Worm (Caenorhabditis elegans): ENCODE measurements around the gene vps-53.

vps-53 gene

DNA sequence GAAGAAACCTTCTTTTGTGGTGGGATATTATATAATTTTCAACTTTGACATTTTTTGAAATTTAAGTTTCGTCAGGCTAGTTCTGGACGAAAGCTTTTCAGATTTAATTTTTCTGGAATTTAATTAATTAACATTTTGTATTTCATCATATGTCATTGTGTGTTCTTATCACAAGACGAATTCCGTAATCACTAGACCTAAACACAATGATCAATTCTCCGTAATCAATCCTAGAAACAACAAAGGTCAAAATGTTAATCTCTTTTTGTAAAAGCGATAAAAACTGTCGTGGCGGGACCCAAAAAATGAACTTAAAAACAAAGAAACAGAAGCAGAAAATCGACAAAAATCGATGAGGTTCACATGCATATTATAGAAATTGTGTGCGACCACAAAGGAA, 42.6 kb downstream of the vps-53 start:
- TF ChIP-seq cog-1 (tag; optimal IDR thresholded peaks at IDR 0.05) (no peak), flt-1 (GFP tag; IDR thresholded peaks at IDR 0.05) (no peak), ztf-29 (GFP tag; IDR thresholded peaks at IDR 0.05) (no peak), med-1 (GFP tag; optimal IDR thresholded peaks at IDR 0.05; ENCODE audit: insufficient read depth) (no peak)

DNA sequence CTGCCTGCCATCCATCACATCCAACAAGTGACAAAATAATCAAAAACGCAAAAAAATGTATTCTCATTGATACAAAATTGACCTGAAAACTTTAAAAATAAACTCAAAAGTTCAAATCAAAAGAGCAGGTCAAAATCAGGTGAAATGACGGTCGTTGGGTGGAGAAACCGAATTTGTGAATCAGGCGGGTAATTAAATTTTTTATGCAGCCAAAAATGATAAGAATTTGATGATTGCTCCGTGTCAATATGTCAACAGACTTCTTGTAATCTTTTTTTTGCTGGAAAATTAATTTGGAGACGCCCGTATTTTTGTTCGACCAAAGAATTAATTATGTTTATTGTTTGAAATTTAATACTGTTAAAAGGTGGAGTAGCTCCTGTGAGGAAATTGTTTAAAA, 43.5 kb downstream of the vps-53 start, which contains the start of gene ncx-6:
TSS of gene ncx-6 (minus strand) at position 88 of the 400 bp plus-strand sequence.
- TF ChIP-seq ztf-23 (GFP tag; IDR thresholded peaks at IDR 0.05) (no peak), ztf-29 (GFP tag; IDR thresholded peaks at IDR 0.05) (no peak), T22C8.4 (GFP tag; IDR thresholded peaks at IDR 0.05) (no peak)

DNA sequence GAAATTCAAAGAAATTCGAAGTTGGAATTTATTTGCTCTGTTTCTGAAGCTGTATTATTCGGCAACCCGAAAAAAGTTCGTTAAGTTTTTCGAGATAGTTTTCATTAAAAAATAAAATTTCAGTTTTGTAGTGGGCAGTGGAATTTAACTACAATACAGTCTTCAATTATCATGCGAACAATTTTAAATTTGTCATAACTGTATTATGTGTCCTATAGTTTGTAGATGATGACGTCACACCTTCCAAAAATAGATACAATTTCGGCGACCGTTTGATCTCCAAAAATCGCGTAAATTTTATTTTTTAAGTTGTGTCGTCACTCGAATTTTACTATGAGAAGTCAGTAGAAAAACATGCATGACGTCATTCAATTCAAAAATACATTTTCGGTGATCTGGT, 44.1 kb downstream of the vps-53 start:
- TF ChIP-seq klf-2 (GFP tag; conservative IDR thresholded peaks at IDR 0.05) (no peak), ref-1 (GFP tag; conservative IDR thresholded peaks at IDR 0.05) (no peak), flt-1 (GFP tag; IDR thresholded peaks at IDR 0.05) (no peak), T22C8.4 (GFP tag; IDR thresholded peaks at IDR 0.05) (no peak), ztf-29 (GFP tag; IDR thresholded peaks at IDR 0.05) (no peak), med-1 (GFP tag; optimal IDR thresholded peaks at IDR 0.05; ENCODE audit: insufficient read depth) (no peak), tab-1 (GFP tag; IDR thresholded peaks at IDR 0.05) (no peak), ztf-23 (GFP tag; IDR thresholded peaks at IDR 0.05) (no peak), cog-1 (tag; optimal IDR thresholded peaks at IDR 0.05) (no peak)

DNA sequence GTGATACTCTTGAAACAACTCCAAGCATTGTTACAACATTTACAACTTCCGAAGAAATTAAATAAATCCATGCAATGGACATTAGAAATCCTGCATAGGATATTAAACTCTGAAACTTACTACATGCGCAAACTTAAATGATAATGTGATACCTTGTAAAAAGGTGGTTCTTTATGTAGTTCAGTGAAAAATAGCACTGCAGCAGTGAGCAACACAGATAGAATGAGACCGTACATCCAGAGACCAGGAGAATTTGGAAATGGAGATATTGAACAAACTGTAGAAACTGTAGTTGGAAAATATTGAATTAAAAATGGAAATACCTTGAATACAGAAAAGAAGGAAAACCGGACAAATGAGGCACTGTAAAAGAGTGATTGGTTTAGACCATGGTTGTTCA, 46.2 kb downstream of the vps-53 start:
- TF ChIP-seq med-1 (GFP tag; optimal IDR thresholded peaks at IDR 0.05; ENCODE audit: insufficient read depth) (no peak), T22C8.4 (GFP tag; IDR thresholded peaks at IDR 0.05) (no peak)

DNA sequence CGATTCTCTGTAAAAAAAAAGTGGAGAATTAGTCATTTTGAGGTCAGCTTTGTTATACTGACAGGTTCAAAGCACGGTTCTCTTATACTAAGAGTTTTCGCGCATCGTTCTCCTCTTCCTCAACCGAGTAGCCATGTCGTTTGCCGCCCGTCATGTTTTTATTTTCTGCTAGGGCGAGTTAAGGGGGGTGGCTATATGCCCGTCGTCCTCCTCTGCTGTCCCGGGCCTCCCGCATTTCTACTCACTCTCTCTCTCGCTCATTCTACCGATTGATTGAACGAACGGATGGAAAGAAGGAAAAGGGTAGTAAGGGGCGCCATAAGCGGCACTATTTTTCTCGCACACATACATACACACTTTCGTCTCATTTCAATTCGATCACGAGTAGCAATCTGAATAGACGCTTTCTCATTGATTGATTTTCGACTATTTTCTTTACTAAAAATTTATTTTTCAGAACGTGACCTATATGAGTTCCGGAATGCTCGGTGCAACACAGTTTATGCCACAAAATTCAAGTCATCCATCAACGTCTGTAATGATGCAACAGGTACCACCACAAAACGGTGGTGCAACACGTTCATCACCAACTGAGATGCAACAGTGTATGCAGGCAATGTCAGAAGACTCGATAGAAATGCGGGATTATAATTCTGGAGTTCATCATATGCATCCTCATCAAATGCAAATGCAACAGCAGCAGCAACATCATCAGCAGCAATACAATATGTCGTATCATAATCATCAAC, 52.0 kb downstream of the vps-53 start:
- TF ChIP-seq ztf-23 (GFP tag; IDR thresholded peaks at IDR 0.05) (no peak), flt-1 (GFP tag; IDR thresholded peaks at IDR 0.05) (no peak; the same call in 1 of the 2 replicates), tab-1 (GFP tag; IDR thresholded peaks at IDR 0.05) (no peak), cog-1 (tag; optimal IDR thresholded peaks at IDR 0.05) (no peak), T22C8.4 (GFP tag; IDR thresholded peaks at IDR 0.05) (no peak), klf-2 (GFP tag; conservative IDR thresholded peaks at IDR 0.05) (no peak), ref-1 (GFP tag; conservative IDR thresholded peaks at IDR 0.05) (no peak; the same call in 1 of the 2 replicates)

DNA sequence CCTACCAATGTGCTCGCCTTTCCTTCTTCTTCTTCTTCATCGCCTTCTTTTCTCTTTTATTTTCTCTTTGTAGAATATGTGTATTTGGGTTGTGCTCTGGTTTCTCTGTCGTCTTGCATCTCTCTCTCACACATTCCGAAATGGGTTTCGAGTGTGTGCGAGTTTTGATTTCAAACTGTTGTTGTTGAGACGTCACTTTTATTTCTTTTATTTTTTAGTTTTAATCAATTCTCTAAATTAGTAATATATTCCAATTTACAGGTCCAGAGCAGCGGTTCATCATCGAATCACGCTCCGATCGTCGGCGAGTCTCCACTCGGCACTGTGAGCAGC, 52.7 kb downstream of the vps-53 start:
- TF ChIP-seq ref-1 (GFP tag; conservative IDR thresholded peaks at IDR 0.05) (no peak), ztf-29 (GFP tag; IDR thresholded peaks at IDR 0.05) (no peak), T22C8.4 (GFP tag; IDR thresholded peaks at IDR 0.05) (no peak), flt-1 (GFP tag; IDR thresholded peaks at IDR 0.05) (no peak), med-1 (GFP tag; optimal IDR thresholded peaks at IDR 0.05; ENCODE audit: insufficient read depth) (no peak), tab-1 (GFP tag; IDR thresholded peaks at IDR 0.05) (no peak), ztf-23 (GFP tag; IDR thresholded peaks at IDR 0.05) (no peak), klf-2 (GFP tag; conservative IDR thresholded peaks at IDR 0.05) (no peak), cog-1 (tag; optimal IDR thresholded peaks at IDR 0.05) (no peak)

DNA sequence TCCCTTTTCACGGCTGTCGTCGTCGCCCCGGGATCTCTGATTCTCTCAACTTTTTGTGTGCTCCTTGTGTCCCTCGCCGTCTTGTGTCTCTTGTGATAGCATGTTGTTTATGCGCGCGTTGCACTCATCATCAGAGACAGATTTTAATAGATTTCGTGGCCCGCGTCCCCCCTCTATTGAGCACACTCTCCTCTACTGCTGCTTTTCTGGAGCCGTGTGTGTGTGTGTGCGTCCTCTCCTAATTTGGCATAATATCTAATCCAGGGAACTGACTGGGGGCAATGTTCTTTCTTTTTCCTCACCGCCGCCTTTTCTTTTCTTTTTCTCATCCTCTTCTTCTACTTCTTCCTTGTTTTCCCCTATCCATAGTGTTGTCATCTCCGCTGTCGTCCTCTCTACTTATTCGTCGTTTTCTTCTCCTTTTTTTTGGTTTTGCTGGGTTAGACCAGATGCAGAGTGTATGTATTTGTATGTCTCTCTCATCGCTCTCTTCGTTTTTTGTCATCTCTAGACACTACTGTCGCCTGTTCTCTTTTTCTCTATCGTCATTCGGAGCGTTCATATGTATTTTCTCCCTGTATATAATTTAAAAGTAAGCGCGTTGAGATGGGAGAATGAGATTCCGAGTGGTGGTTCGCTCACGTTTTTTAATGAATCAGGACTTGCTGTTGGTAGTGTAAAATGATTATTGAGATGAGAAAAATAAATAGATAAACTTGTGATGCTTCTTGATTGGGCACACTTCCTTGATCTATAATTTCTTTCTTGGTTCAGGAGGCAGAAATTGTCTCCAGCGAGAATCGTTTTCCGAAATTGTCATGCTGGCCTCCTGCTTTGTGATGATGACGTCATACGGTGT, 53.3 kb downstream of the vps-53 start:
- TF ChIP-seq ztf-23 (GFP tag; IDR thresholded peaks at IDR 0.05) (0 out of 2 replicates have a peak, but pooled peaks have one; percentile 57), ref-1 (GFP tag; conservative IDR thresholded peaks at IDR 0.05) (no peak), cog-1 (tag; optimal IDR thresholded peaks at IDR 0.05) (peak; percentile 64)

Data from whole organism, midembryonic.